Fruit fly (Drosophila melanogaster) whole organism, embryonic: Measurements from ENCODE around the gene CG34057.

Experiments
- Asciz ChIP-seq: fragments of 200-800 bp; sonication (Bioruptor generic); optimal IDR thresholded peaks from 2 replicates; lab custom pipeline; 2017; ENCODE audit warnings: missing biosample characterization, mild to moderate bottlenecking, missing genetic modification characterization, missing genetic modification reagents
- Atf3 ChIP-seq: fragments of 200-800 bp; sonication (Bioruptor generic); optimal IDR thresholded peaks from 3 replicates; lab custom pipeline; 2016; ENCODE audit warnings: missing biosample characterization, missing genetic modification characterization
- Bgb ChIP-seq: fragments of 200-800 bp; sonication (Bioruptor generic); IDR thresholded peaks from 2 replicates; pipeline ENCODE4 v1.3.6; 2022; ENCODE audit warnings: missing biosample characterization, missing genetic modification characterization; ENCODE audit not compliant: partially characterized antibody
- CG1024 ChIP-seq: fragments of 200-800 bp; sonication (Bioruptor generic); IDR thresholded peaks from 2 replicates; pipeline ENCODE4 v1.3.6; 2022; ENCODE audit warnings: missing biosample characterization, missing genetic modification characterization
- CG10959 ChIP-seq: fragments of 200-800 bp; sonication (Bioruptor generic); IDR thresholded peaks from 2 replicates; pipeline ENCODE4 v1.3.6; 2022; ENCODE audit warnings: missing biosample characterization, missing genetic modification characterization
- CG12659 ChIP-seq: fragments of 200-800 bp; sonication (Bioruptor generic); optimal IDR thresholded peaks from 3 replicates; lab custom pipeline; 2017; ENCODE audit warnings: mild to moderate bottlenecking, missing biosample characterization, missing genetic modification reagents, missing genetic modification characterization
- CG13287 ChIP-seq: fragments of 200-800 bp; sonication (Bioruptor generic); IDR thresholded peaks from 2 replicates; pipeline ENCODE4 v1.3.6; 2022; ENCODE audit warnings: missing biosample characterization, missing genetic modification characterization; ENCODE audit not compliant: partially characterized antibody
- CG13424 ChIP-seq: fragments of 200-800 bp; sonication (Bioruptor generic); optimal IDR thresholded peaks from 2 replicates; lab custom pipeline; 2019; ENCODE audit warnings: missing biosample characterization, mild to moderate bottlenecking, missing genetic modification characterization, moderate library complexity
- CG14860 ChIP-seq: fragments of 200-800 bp; sonication (Bioruptor generic); IDR thresholded peaks from 3 replicates; pipeline ENCODE4 v1.3.6; 2022; ENCODE audit warnings: missing biosample characterization, missing genetic modification characterization; ENCODE audit not compliant: partially characterized antibody
- CG15696 ChIP-seq: fragments of 200-800 bp; sonication (Bioruptor generic); optimal IDR thresholded peaks from 2 replicates; lab custom pipeline; 2019; ENCODE audit warnings: missing biosample characterization, mild to moderate bottlenecking, missing genetic modification characterization, moderate library complexity
- CG17359 ChIP-seq: fragments of 200-800 bp; sonication (Bioruptor generic); optimal IDR thresholded peaks from 3 replicates; lab custom pipeline; 2018; ENCODE audit warnings: missing biosample characterization, mild to moderate bottlenecking, missing genetic modification characterization, moderate library complexity
- CG18619 ChIP-seq: fragments of 200-800 bp; sonication (Bioruptor generic); optimal IDR thresholded peaks from 3 replicates; lab custom pipeline; 2017; ENCODE audit warnings: missing biosample characterization, mild to moderate bottlenecking, missing genetic modification characterization
- CG30403 ChIP-seq: fragments of 200-800 bp; sonication (Bioruptor generic); optimal IDR thresholded peaks from 3 replicates; lab custom pipeline; 2016; ENCODE audit warnings: missing biosample characterization, missing genetic modification characterization
- CG32767 ChIP-seq: fragments of 200-800 bp; sonication (Bioruptor generic); IDR thresholded peaks from 2 replicates; pipeline ENCODE4 v1.3.6; 2022; ENCODE audit warnings: missing biosample characterization, missing genetic modification characterization
- CG32772 ChIP-seq: fragments of 200-800 bp; sonication (Bioruptor generic); IDR thresholded peaks from 2 replicates; pipeline ENCODE4 v1.3.6; 2022; ENCODE audit warnings: missing biosample characterization, missing genetic modification characterization
- CG3995 ChIP-seq: fragments of 200-800 bp; sonication (Bioruptor generic); optimal IDR thresholded peaks from 3 replicates; lab custom pipeline; 2016; ENCODE audit warnings: missing biosample characterization, missing genetic modification characterization
- CG42726 ChIP-seq: fragments of 200-800 bp; sonication (Bioruptor generic); IDR thresholded peaks from 2 replicates; pipeline ENCODE4 v1.3.6; 2022; ENCODE audit warnings: missing biosample characterization, missing genetic modification characterization; ENCODE audit not compliant: partially characterized antibody
- CG4282 ChIP-seq: fragments of 200-800 bp; sonication (Bioruptor generic); optimal IDR thresholded peaks from 2 replicates; lab custom pipeline; 2016; ENCODE audit warnings: missing biosample characterization, missing genetic modification characterization
- CG4424 ChIP-seq: fragments of 200-800 bp; sonication (Bioruptor generic); optimal IDR thresholded peaks from 3 replicates; lab custom pipeline; 2016; ENCODE audit warnings: missing biosample characterization, missing genetic modification characterization
- CG8281 ChIP-seq: fragments of 200-800 bp; sonication (Bioruptor generic); optimal IDR thresholded peaks from 2 replicates; lab custom pipeline; 2018; ENCODE audit warnings: missing biosample characterization, mild to moderate bottlenecking, missing genetic modification characterization, moderate library complexity
- CG9727 ChIP-seq: fragments of 200-800 bp; sonication (Bioruptor generic); optimal IDR thresholded peaks from 3 replicates; lab custom pipeline; 2017; ENCODE audit warnings: missing biosample characterization, mild to moderate bottlenecking, missing genetic modification characterization
- CG9797 ChIP-seq: fragments of 200-800 bp; sonication (Bioruptor generic); optimal IDR thresholded peaks from 3 replicates; lab custom pipeline; 2018; ENCODE audit warnings: missing biosample characterization, mild to moderate bottlenecking, missing genetic modification characterization
- CkIIα-i1 ChIP-seq: fragments of 200-800 bp; sonication (Bioruptor generic); IDR thresholded peaks from 2 replicates; pipeline ENCODE4 v1.3.6; 2022; ENCODE audit warnings: missing biosample characterization, missing genetic modification characterization
- CoRest ChIP-seq: fragments of 200-800 bp; sonication (Bioruptor generic); optimal IDR thresholded peaks from 3 replicates; lab custom pipeline; 2018; ENCODE audit warnings: missing biosample characterization, mild to moderate bottlenecking, missing genetic modification characterization, moderate library complexity
- Fer2 ChIP-seq: fragments of 200-800 bp; sonication (Bioruptor generic); optimal IDR thresholded peaks from 2 replicates; lab custom pipeline; 2018; ENCODE audit warnings: missing biosample characterization, mild to moderate bottlenecking, missing genetic modification characterization, moderate library complexity
- HmgD ChIP-seq: fragments of 200-800 bp; sonication (Bioruptor generic); optimal IDR thresholded peaks from 3 replicates; lab custom pipeline; 2016; ENCODE audit warnings: missing biosample characterization, missing genetic modification characterization
- Hmx ChIP-seq: fragments of 200-800 bp; sonication (Bioruptor generic); optimal IDR thresholded peaks from 2 replicates; lab custom pipeline; 2016; ENCODE audit warnings: missing biosample characterization, missing genetic modification characterization
- Hr39 ChIP-seq: fragments of >200 bp; optimal IDR thresholded peaks from 2 replicates; lab custom pipeline; 2017
- Pdp1 ChIP-seq, 2 experiments: fragments of 200-800 bp; sonication (Bioruptor generic); optimal IDR thresholded peaks; 3 replicates each; lab custom pipeline; 2016; ENCODE audit warnings: missing biosample characterization in 2 of 2, missing genetic modification characterization in 2 of 2, mild to moderate bottlenecking in 1 of 2, moderate library complexity in 1 of 2
- Poxn ChIP-seq: fragments of 200-800 bp; sonication (Bioruptor generic); IDR thresholded peaks from 2 replicates; pipeline ENCODE4 v1.3.6; 2022; ENCODE audit warnings: missing biosample characterization, missing genetic modification characterization
- Ravus ChIP-seq: fragments of 200-800 bp; sonication (Bioruptor generic); IDR thresholded peaks from 2 replicates; pipeline ENCODE4 v1.3.6; 2022; ENCODE audit warnings: missing biosample characterization, missing genetic modification characterization
- Tbp ChIP-seq: fragments of >200 bp; optimal IDR thresholded peaks from 2 replicates; lab custom pipeline; 2018; ENCODE audit warnings: missing biosample characterization, missing genetic modification characterization
- Xrp1 ChIP-seq: fragments of 200-800 bp; sonication (Bioruptor generic); IDR thresholded peaks from 2 replicates; pipeline ENCODE4 v1.3.6; 2022; ENCODE audit warnings: missing biosample characterization, missing genetic modification characterization
- bigmax ChIP-seq: fragments of 200-800 bp; sonication (Bioruptor generic); optimal IDR thresholded peaks from 2 replicates; lab custom pipeline; 2018; ENCODE audit warnings: missing biosample characterization, mild to moderate bottlenecking, missing genetic modification characterization
- cato ChIP-seq: fragments of 200-800 bp; sonication (Bioruptor generic); optimal IDR thresholded peaks from 2 replicates; lab custom pipeline; 2016; ENCODE audit warnings: missing biosample characterization, missing genetic modification characterization, borderline replicate concordance
- dimm ChIP-seq: fragments of 200-800 bp; sonication (Bioruptor generic); IDR thresholded peaks from 2 replicates; pipeline ENCODE4 v1.3.6; 2022; ENCODE audit warnings: missing biosample characterization, missing genetic modification characterization
- esg ChIP-seq: fragments of 200-800 bp; sonication (Bioruptor generic); conservative IDR thresholded peaks from 2 replicates; pipeline ENCODE4 v1.3.6; 2022; ENCODE audit warnings: missing biosample characterization, missing genetic modification characterization
- exex ChIP-seq: fragments of 200-800 bp; sonication (Bioruptor generic); optimal IDR thresholded peaks from 4 replicates; lab custom pipeline; 2018; ENCODE audit warnings: missing biosample characterization, mild to moderate bottlenecking, missing genetic modification characterization, moderate library complexity
- fd64A ChIP-seq: fragments of 200-800 bp; sonication (Bioruptor generic); optimal IDR thresholded peaks from 3 replicates; lab custom pipeline; 2018; ENCODE audit warnings: missing biosample characterization, mild to moderate bottlenecking, missing genetic modification characterization
- insv ChIP-seq, 2 experiments: fragments of 200-800 bp; sonication (Bioruptor generic); optimal IDR thresholded peaks; 3 replicates each; lab custom pipeline; 2016 to 2018; ENCODE audit warnings: missing biosample characterization in 2 of 2, missing genetic modification characterization in 2 of 2
- onecut ChIP-seq: fragments of 200-800 bp; sonication (Bioruptor generic); IDR thresholded peaks from 2 replicates; pipeline ENCODE4 v1.3.6; 2022; ENCODE audit warnings: missing biosample characterization, missing genetic modification characterization
- pan ChIP-seq, 4 experiments: fragments of >200 bp in 3 of 4; fragments of 200-800 bp in 1 of 4; sonication (Bioruptor generic) in 1 of 4; optimal IDR thresholded peaks in 3 of 4; IDR thresholded peaks in 1 of 4; 2 replicates each; pipeline versions ENCODE4 v1.3.6 to Lab custom; 2017 to 2022; ENCODE audit warnings: missing biosample characterization in 2 of 4, missing genetic modification characterization in 2 of 4, mixed read lengths in 1 of 4
- ro ChIP-seq: fragments of 200-800 bp; sonication (Bioruptor generic); IDR thresholded peaks from 2 replicates; pipeline ENCODE4 v1.3.6; 2022; ENCODE audit warnings: missing biosample characterization, missing genetic modification characterization
- seq ChIP-seq: fragments of 200-800 bp; sonication (Bioruptor generic); IDR thresholded peaks from 2 replicates; pipeline ENCODE4 v1.3.6; 2022; ENCODE audit warnings: missing biosample characterization, missing genetic modification characterization
- shn ChIP-seq: fragments of 200-800 bp; sonication (Bioruptor generic); optimal IDR thresholded peaks from 3 replicates; lab custom pipeline; 2016; ENCODE audit warnings: missing biosample characterization, missing genetic modification characterization
- trem ChIP-seq: fragments of 200-800 bp; optimal IDR thresholded peaks from 3 replicates; lab custom pipeline; 2019; ENCODE audit warnings: missing biosample characterization, mild to moderate bottlenecking, missing genetic modification characterization, moderate library complexity
- trh ChIP-seq: fragments of 200-800 bp; sonication (Bioruptor generic); optimal IDR thresholded peaks from 2 replicates; lab custom pipeline; 2016; ENCODE audit warnings: missing biosample characterization, missing genetic modification characterization
- usp ChIP-seq: fragments of >200 bp; optimal IDR thresholded peaks from 2 replicates; lab custom pipeline; 2017; ENCODE audit warnings: missing biosample characterization, missing genetic modification characterization
- wdn ChIP-seq: fragments of 200-800 bp; sonication (Bioruptor generic); IDR thresholded peaks from 2 replicates; pipeline ENCODE4 v1.3.6; 2022; ENCODE audit warnings: missing biosample characterization, missing genetic modification characterization

CG34057 gene

dm6 chr3L:895314-895980 lies 1.7 kb upstream of the CG34057 start, which contains the start of gene CG34056 (continued):
- peak; percentile 84 for TF ChIP-seq CG8281 (tag; lab: Kevin White, UChicago)
- no peak for TF ChIP-seq CG13287
- TF ChIP-seq exex (tag; lab: Kevin White, UChicago) = peak; percentile 71
- peak; percentile 2 for TF ChIP-seq bigmax (GFP tag; lab: Kevin White, UChicago)
- TF ChIP-seq CG42726 (GFP tag; lab: Robert Waterston, UW) = no peak
- TF ChIP-seq CG14860 (GFP tag; lab: Robert Waterston, UW) = no peak
- peak; percentile 86 for TF ChIP-seq CG12659 (GFP tag; lab: Kevin White, UChicago)
- no peak for TF ChIP-seq HmgD (GFP tag; lab: Kevin White, UChicago)
- TF ChIP-seq Fer2 (tag; lab: Kevin White, UChicago) = peak; percentile 83
- peak; percentile 74 for TF ChIP-seq CG18619
- no peak for TF ChIP-seq usp (GFP tag; lab: Kevin White, UChicago)
- peak; percentile 87 for TF ChIP-seq CoRest
- peak; percentile 85 for TF ChIP-seq CG10959 (GFP tag; lab: Robert Waterston, UW)
- TF ChIP-seq CG30403 (GFP tag; lab: Kevin White, UChicago) = peak; percentile 93
- peak; percentile 85 for TF ChIP-seq Pdp1 (GFP tag; optimal IDR thresholded peaks at IDR 0.05; lab: Kevin White, UChicago)
- peak; percentile 19 for TF ChIP-seq Atf3
- TF ChIP-seq CG32772 (GFP tag; lab: Robert Waterston, UW) = peak; percentile 95
- peak; percentile 94 for TF ChIP-seq Asciz (GFP tag; lab: Kevin White, UChicago)
- peak; percentile 90 for TF ChIP-seq dimm
- TF ChIP-seq fd64A (GFP tag; lab: Kevin White, UChicago) = peak; percentile 80
- TF ChIP-seq insv (GFP tag; optimal IDR thresholded peaks at IDR 0.05; lab: Kevin White, UChicago) = no peak
- peak; percentile 80 for TF ChIP-seq CG15696
- peak; percentile 31 for TF ChIP-seq CG9797 (GFP tag; lab: Kevin White, UChicago)
- peak; percentile 89 for TF ChIP-seq CG32767 (GFP tag; lab: Robert Waterston, UW)
- peak; percentile 93 for TF ChIP-seq seq (GFP tag; lab: Robert Waterston, UW)
- peak; percentile 96 for TF ChIP-seq CG17359 (tag; lab: Kevin White, UChicago)
- TF ChIP-seq Tbp (GFP tag; lab: Kevin White, UChicago) = no peak
- TF ChIP-seq wdn = peak; percentile 93
- TF ChIP-seq CG4282 (GFP tag; lab: Kevin White, UChicago) = no peak
- peak; percentile 80 for TF ChIP-seq trem (tag; lab: Kevin White, UChicago)
- TF ChIP-seq onecut (GFP tag; lab: Robert Waterston, UW) = peak; percentile 94
- TF ChIP-seq Hmx (GFP tag; lab: Kevin White, UChicago) = peak; percentile 40
- peak; percentile 92 for TF ChIP-seq Ravus (GFP tag; lab: Robert Waterston, UW)
- peak; percentile 91 for TF ChIP-seq CG9727 (GFP tag; lab: Kevin White, UChicago)
- TF ChIP-seq cato = peak; percentile 55
- TF ChIP-seq CG3995 (GFP tag; lab: Kevin White, UChicago) = peak; percentile 68
- peak; percentile 71 for TF ChIP-seq Poxn (GFP tag; lab: Robert Waterston, UW)
- peak; percentile 31 for TF ChIP-seq shn (GFP tag; lab: Kevin White, UChicago)
- TF ChIP-seq esg (GFP tag; lab: Robert Waterston, UW) = peak; percentile 92
- TF ChIP-seq CG1024 (GFP tag; lab: Robert Waterston, UW) = peak; percentile 92
- peak; percentile 95 for TF ChIP-seq CG4424 (GFP tag; lab: Kevin White, UChicago)
- peak; percentile 73 for TF ChIP-seq CkIIα-i1 (GFP tag; lab: Robert Waterston, UW)
- no peak for TF ChIP-seq Hr39 (lab: Kevin White, UChicago)
- peak; percentile 79 for TF ChIP-seq ro
- no peak for TF ChIP-seq Bgb
- no peak for TF ChIP-seq pan (optimal IDR thresholded peaks at IDR 0.05; lab: Kevin White, UChicago)
- TF ChIP-seq pan (GFP tag; optimal IDR thresholded peaks at IDR 0.05 in 1 of 2, IDR thresholded peaks at IDR 0.05 in 1 of 2) = peak in 1 of 2 experiments; percentile 97
- TF ChIP-seq Xrp1 (GFP tag; lab: Robert Waterston, UW) = peak; percentile 96
- TF ChIP-seq trh (GFP tag; lab: Kevin White, UChicago) = peak; percentile 63
- peak; percentile 90 for TF ChIP-seq CG13424 (tag; lab: Kevin White, UChicago)
